Worm (Caenorhabditis elegans) whole organism, L4 larva: ENCODE results near the gene srh-233.

Source experiments
- D1046.2 ChIP-seq: fragments of 200-800 bp; sonication (Bioruptor generic); IDR thresholded peaks from 2 replicates; pipeline ENCODE4 v1.3.6; 2022; ENCODE audit warnings: missing genetic modification characterization, missing compliant biosample characterization
- F10B5.3 ChIP-seq: sonication (generic microtip); optimal IDR thresholded peaks from 2 replicates; lab custom pipeline; 2016; ENCODE audit warnings: mild to moderate bottlenecking, missing genetic modification characterization, missing compliant biosample characterization
- R02D3.7 ChIP-seq: fragments of 150-350 bp; sonication (generic microtip); optimal IDR thresholded peaks from 3 replicates; lab custom pipeline; 2014; ENCODE audit warnings: missing biosample characterization, missing genetic modification characterization
- T26A8.4 ChIP-seq: fragments of 200-800 bp; sonication (Bioruptor generic); IDR thresholded peaks from 2 replicates; pipeline ENCODE4 v1.3.6; 2022; ENCODE audit warnings: missing genetic modification characterization, missing compliant biosample characterization
- Y105C5A.15 ChIP-seq: fragments of 200-800 bp; sonication (Bioruptor generic); IDR thresholded peaks from 2 replicates; pipeline ENCODE4 v1.3.6; 2022; ENCODE audit warnings: missing genetic modification characterization, missing compliant biosample characterization
- Y48G9A.11 ChIP-seq: fragments of 200-800 bp; sonication (Bioruptor generic); IDR thresholded peaks from 2 replicates; pipeline ENCODE4 v1.3.6; 2022; ENCODE audit warnings: missing genetic modification reagents, missing genetic modification characterization, missing compliant biosample characterization
- ZK546.5 ChIP-seq, 2 experiments: sonication (generic microtip); optimal IDR thresholded peaks; 2 replicates each; lab custom pipeline; 2017; ENCODE audit warnings: missing biosample characterization in 2 of 2, missing genetic modification characterization in 2 of 2
- aly-2 ChIP-seq: sonication (generic microtip); optimal IDR thresholded peaks from 2 replicates; lab custom pipeline; 2018; ENCODE audit warnings: missing biosample characterization, missing genetic modification characterization
- arid-1 ChIP-seq: fragments of 200-800 bp; sonication (Bioruptor generic); conservative IDR thresholded peaks from 2 replicates; pipeline ENCODE4 v1.3.6; 2022; ENCODE audit warnings: missing genetic modification reagents, missing genetic modification characterization, missing compliant biosample characterization
- ceh-28 ChIP-seq: fragments of 150-350 bp; optimal IDR thresholded peaks from 2 replicates; lab custom pipeline; 2014; ENCODE audit warnings: missing biosample characterization, missing genetic modification reagents, missing genetic modification characterization
- ceh-32 ChIP-seq: sonication (generic microtip); optimal IDR thresholded peaks from 2 replicates; lab custom pipeline; 2016; ENCODE audit warnings: mild to moderate bottlenecking, missing genetic modification characterization, missing compliant biosample characterization; ENCODE audit not compliant: poor library complexity
- ceh-82 ChIP-seq: sonication (generic microtip); optimal IDR thresholded peaks from 2 replicates; lab custom pipeline; 2017; ENCODE audit warnings: missing biosample characterization, missing genetic modification characterization
- daf-19 ChIP-seq: fragments of 200-800 bp; sonication (Bioruptor generic); conservative IDR thresholded peaks from 2 replicates; pipeline ENCODE4 v1.3.6; 2022; ENCODE audit warnings: missing genetic modification characterization, missing compliant biosample characterization
- daf-8 ChIP-seq: fragments of 200-800 bp; sonication (Bioruptor generic); IDR thresholded peaks from 2 replicates; pipeline ENCODE4 v1.3.6; 2022; ENCODE audit warnings: missing genetic modification characterization, missing compliant biosample characterization
- dmd-8 ChIP-seq: fragments of 200-800 bp; sonication (Bioruptor generic); IDR thresholded peaks from 2 replicates; pipeline ENCODE4 v1.3.6; 2022; ENCODE audit warnings: missing genetic modification characterization, missing compliant biosample characterization
- gei-8 ChIP-seq: fragments of 200-800 bp; sonication (Bioruptor generic); optimal IDR thresholded peaks from 2 replicates; lab custom pipeline; 2018; ENCODE audit warnings: mild to moderate bottlenecking, missing genetic modification characterization, missing compliant biosample characterization
- hif-1 ChIP-seq, 2 experiments: sonication (generic microtip); optimal IDR thresholded peaks; 2 replicates each; lab custom pipeline; 2016 to 2017; ENCODE audit warnings: missing compliant biosample characterization in 2 of 2, missing genetic modification characterization in 2 of 2, missing genetic modification reagents in 2 of 2, missing genotype in 2 of 2, mild to moderate bottlenecking in 1 of 2
- hmg-1.1 ChIP-seq: fragments of 200-800 bp; sonication (Bioruptor generic); IDR thresholded peaks from 2 replicates; pipeline ENCODE4 v1.3.6; 2022; ENCODE audit warnings: missing genetic modification reagents, missing genetic modification characterization, missing compliant biosample characterization
- lin-15B ChIP-seq: fragments of 150-350 bp; sonication (generic microtip); optimal IDR thresholded peaks from 3 replicates; lab custom pipeline; 2014; ENCODE audit warnings: missing biosample characterization, missing genetic modification characterization
- lin-29 ChIP-seq: fragments of 200-800 bp; sonication (Bioruptor generic); IDR thresholded peaks from 2 replicates; pipeline ENCODE4 v1.3.6; 2022; ENCODE audit warnings: missing genetic modification reagents, missing genetic modification characterization, missing compliant biosample characterization
- lsy-2 ChIP-seq, 2 experiments: fragments of 150-350 bp in 1 of 2; sonication (generic microtip) in 1 of 2; optimal IDR thresholded peaks; 2 replicates each; lab custom pipeline; 2014 to 2017; ENCODE audit warnings: missing biosample characterization in 2 of 2, missing genetic modification characterization in 2 of 2
- mdt-29 ChIP-seq: fragments of 200-800 bp; sonication (Bioruptor generic); IDR thresholded peaks from 2 replicates; pipeline ENCODE4 v1.3.6; 2022; ENCODE audit warnings: missing genetic modification reagents, missing genetic modification characterization, missing compliant biosample characterization
- mxl-3 ChIP-seq: fragments of 200-800 bp; sonication (Bioruptor generic); optimal IDR thresholded peaks from 2 replicates; lab custom pipeline; 2018; ENCODE audit warnings: mild to moderate bottlenecking, missing genetic modification characterization, missing compliant biosample characterization
- nhr-48 ChIP-seq: sonication (generic microtip); optimal IDR thresholded peaks from 2 replicates; lab custom pipeline; 2016; ENCODE audit warnings: mild to moderate bottlenecking, missing genetic modification characterization, missing compliant biosample characterization
- nhr-77 ChIP-seq: fragments of 150-350 bp; optimal IDR thresholded peaks from 2 replicates; lab custom pipeline; 2014; ENCODE audit warnings: missing biosample characterization, missing genetic modification characterization
- pqm-1 ChIP-seq: sonication (generic microtip); optimal IDR thresholded peaks from 2 replicates; lab custom pipeline; 2017; ENCODE audit warnings: missing biosample characterization, missing genetic modification characterization
- saeg-2 ChIP-seq: fragments of 200-800 bp; sonication (Bioruptor generic); IDR thresholded peaks from 2 replicates; pipeline ENCODE4 v1.3.6; 2022; ENCODE audit warnings: missing genetic modification reagents, missing genetic modification characterization, missing compliant biosample characterization
- snpc-1.2 ChIP-seq: fragments of 200-800 bp; sonication (Bioruptor generic); IDR thresholded peaks from 2 replicates; pipeline ENCODE4 v1.3.6; 2022; ENCODE audit warnings: missing genetic modification reagents, missing genetic modification characterization, missing compliant biosample characterization
- snpc-4 ChIP-seq: fragments of 150-350 bp; optimal IDR thresholded peaks from 2 replicates; lab custom pipeline; 2014; ENCODE audit warnings: missing biosample characterization, missing genetic modification characterization
- tag-97 ChIP-seq: fragments of 200-800 bp; sonication (Bioruptor generic); IDR thresholded peaks from 2 replicates; pipeline ENCODE4 v1.3.6; 2022; ENCODE audit warnings: missing genetic modification characterization, missing compliant biosample characterization
- tra-1 ChIP-seq: fragments of 200-800 bp; sonication (Bioruptor generic); IDR thresholded peaks from 2 replicates; pipeline ENCODE4 v1.3.6; 2022; ENCODE audit warnings: missing genetic modification reagents, missing genetic modification characterization, missing compliant biosample characterization
- unc-130 ChIP-seq: sonication (generic microtip); optimal IDR thresholded peaks from 2 replicates; lab custom pipeline; 2016; ENCODE audit warnings: missing genetic modification reagents, missing genetic modification characterization, missing compliant biosample characterization
- unc-62 ChIP-seq, 3 experiments: fragments of 150-350 bp in 1 of 3; sonication (generic microtip); optimal IDR thresholded peaks in 2 of 3; peaks in 1 of 3; 1 replicate in 1 of 3; 2 replicates in 2 of 3; lab custom pipeline; 2014 to 2017; ENCODE audit warnings: missing biosample characterization in 3 of 3, missing genetic modification characterization in 3 of 3, missing genetic modification reagents in 3 of 3, missing genotype in 1 of 3
- vab-7 ChIP-seq: fragments of 200-800 bp; sonication (Bioruptor generic); IDR thresholded peaks from 2 replicates; pipeline ENCODE4 v1.3.6; 2022; ENCODE audit warnings: missing genetic modification reagents, missing genetic modification characterization, missing compliant biosample characterization
- ztf-7 ChIP-seq: fragments of 150-350 bp; optimal IDR thresholded peaks from 2 replicates; lab custom pipeline; 2014; ENCODE audit warnings: missing biosample characterization, missing genetic modification characterization

Gene srh-233

ce11 chrV:20011199-20011598 lies 38.0 kb upstream of the srh-233 start (continued):
- no peak for TF ChIP-seq saeg-2 (GFP tag; lab: Robert Waterston, UW)
- TF ChIP-seq vab-7 (GFP tag; lab: Robert Waterston, UW): no peak
- no peak for TF ChIP-seq T26A8.4 (GFP tag; lab: Robert Waterston, UW)

ce11 chrV:20011654-20012053 lies 37.5 kb upstream of the srh-233 start, which contains the start of gene Y60A3A.21:
TSS of gene Y60A3A.21 (plus strand) at chrV:20011954.
- TF ChIP-seq ceh-28 (tag; lab: Kevin White, UChicago) (no peak), mdt-29 (GFP tag; lab: Robert Waterston, UW) (no peak), arid-1 (no peak), hmg-1.1 (GFP tag; lab: Robert Waterston, UW) (no peak), R02D3.7 (tag; lab: Kevin White, UChicago) (no peak), D1046.2 (GFP tag; lab: Robert Waterston, UW) (no peak), dmd-8 (no peak), hif-1 (tag; optimal IDR thresholded peaks at IDR 0.05; lab: Kevin White, UChicago) (no peak), daf-8 (GFP tag; lab: Robert Waterston, UW) (no peak), unc-62 (GFP tag; optimal IDR thresholded peaks at IDR 0.05 in 1 of 2; lab: Kevin White, UChicago) (no peak), unc-62 (tag; optimal IDR thresholded peaks at IDR 0.05; lab: Kevin White, UChicago) (no peak), ceh-82 (tag; lab: Kevin White, UChicago) (no peak), ztf-7 (no peak), F10B5.3 (no peak), Y48G9A.11 (GFP tag; lab: Robert Waterston, UW) (no peak), lin-29 (GFP tag; lab: Robert Waterston, UW) (no peak), snpc-1.2 (GFP tag; lab: Robert Waterston, UW) (no peak), gei-8 (no peak), pqm-1 (tag; lab: Kevin White, UChicago) (no peak), tag-97 (GFP tag; lab: Robert Waterston, UW) (no peak), lsy-2 (tag; optimal IDR thresholded peaks at IDR 0.05; lab: Kevin White, UChicago) (no peak)

- no peak for TF ChIP-seq nhr-77 (tag; lab: Kevin White, UChicago)
- TF ChIP-seq unc-62 (GFP tag; optimal IDR thresholded peaks at IDR 0.05 in 1 of 2; lab: Kevin White, UChicago): peak in 1 of 2 experiments; percentile 91
- TF ChIP-seq unc-62 (tag; optimal IDR thresholded peaks at IDR 0.05; lab: Kevin White, UChicago): no peak
These were observed 27.8 kb upstream of the srh-233 start for ce11 chrV:20021347-20021746.

ce11 chrV:20022996-20023456 lies 26.1 kb upstream of the srh-233 start, which contains the start of gene lgc-55:
TSS of gene lgc-55 (plus strand) at chrV:20023046.
- no peak for TF ChIP-seq pqm-1 (tag; lab: Kevin White, UChicago)
- TF ChIP-seq ceh-32: no peak
- TF ChIP-seq Y105C5A.15 (GFP tag; lab: Robert Waterston, UW): no peak
- no peak for TF ChIP-seq R02D3.7 (tag; lab: Kevin White, UChicago)
- TF ChIP-seq mxl-3 (GFP tag; lab: Kevin White, UChicago): no peak
- no peak for TF ChIP-seq ZK546.5 (tag; optimal IDR thresholded peaks at IDR 0.05; lab: Kevin White, UChicago)
- no peak for TF ChIP-seq aly-2 (tag; lab: Kevin White, UChicago)
- TF ChIP-seq tra-1: no peak
- no peak for TF ChIP-seq unc-130 (GFP tag; lab: Kevin White, UChicago)
- no peak for TF ChIP-seq nhr-48 (tag; lab: Kevin White, UChicago)
- no peak for TF ChIP-seq ceh-82 (tag; lab: Kevin White, UChicago)
- TF ChIP-seq daf-19: no peak
- TF ChIP-seq snpc-4 (tag; lab: Kevin White, UChicago): no peak
- no peak for TF ChIP-seq lin-15B (tag; lab: Kevin White, UChicago)
